Fruit fly (Drosophila melanogaster): ENCODE results near the gene nocte.

nocte gene

dm6 chrX:10463056-10463710, 11.3 kb downstream of the nocte start (continued):
- TF ChIP-seq CG4282 (GFP tag; optimal IDR thresholded peaks at IDR 0.05), result no peak
- TF ChIP-seq Sry-δ (GFP tag; optimal IDR thresholded peaks at IDR 0.05), result peak; percentile 64
- peak; percentile 55 for TF ChIP-seq CG12659 (GFP tag; optimal IDR thresholded peaks at IDR 0.05)
- TF ChIP-seq pzg (GFP tag; optimal IDR thresholded peaks at IDR 0.05), result peak; percentile 82
- TF ChIP-seq CG9876 (GFP tag; optimal IDR thresholded peaks at IDR 0.05), result no peak
- TF ChIP-seq Doc2 (GFP tag; IDR thresholded peaks at IDR 0.05), result no peak
- TF ChIP-seq CG12391 (tag; optimal IDR thresholded peaks at IDR 0.05), result no peak
- TF ChIP-seq Deaf1 (tag; optimal IDR thresholded peaks at IDR 0.05), result no peak
- TF ChIP-seq crol (GFP tag; IDR thresholded peaks at IDR 0.05), result no peak
- no peak for TF ChIP-seq fd96Cb (tag; optimal IDR thresholded peaks at IDR 0.05)
- no peak for TF ChIP-seq cas (GFP tag; IDR thresholded peaks at IDR 0.05)
- no peak for TF ChIP-seq Fer2 (tag; optimal IDR thresholded peaks at IDR 0.05)
- TF ChIP-seq CG9932 (GFP tag; IDR thresholded peaks at IDR 0.05), result 0 out of 2 replicates have a peak, but pooled peaks have one; percentile 6
- TF ChIP-seq CG7839 (tag; optimal IDR thresholded peaks at IDR 0.05), result no peak
- no peak for TF ChIP-seq pan (optimal IDR thresholded peaks at IDR 0.05)
- no peak for TF ChIP-seq pan (GFP tag; optimal IDR thresholded peaks at IDR 0.05 in 1 of 2, IDR thresholded peaks at IDR 0.05 in 1 of 2)
- TF ChIP-seq CG3995 (GFP tag; optimal IDR thresholded peaks at IDR 0.05), result no peak
- TF ChIP-seq amos (GFP tag; IDR thresholded peaks at IDR 0.05; ENCODE audit: partially characterized antibody), result peak; percentile 59
- TF ChIP-seq row (GFP tag; IDR thresholded peaks at IDR 0.05), result peak; percentile 33; the same call in 2 of the 3 replicates
- no peak for TF ChIP-seq tup (GFP tag; optimal IDR thresholded peaks at IDR 0.05)
- no peak for TF ChIP-seq dan (GFP tag; IDR thresholded peaks at IDR 0.05)
- TF ChIP-seq Bdp1 (GFP tag; optimal IDR thresholded peaks at IDR 0.05), result no peak
- TF ChIP-seq crp (GFP tag; optimal IDR thresholded peaks at IDR 0.05), result no peak
- TF ChIP-seq h (optimal IDR thresholded peaks at IDR 0.05), result no peak
- TF ChIP-seq kah (GFP tag; optimal IDR thresholded peaks at IDR 0.05), result no peak
- no peak for TF ChIP-seq Aef1 (GFP tag; IDR thresholded peaks at IDR 0.05)
- TF ChIP-seq ERR (GFP tag; optimal IDR thresholded peaks at IDR 0.05), result no peak
- TF ChIP-seq Rx (GFP tag; IDR thresholded peaks at IDR 0.05), result no peak
- no peak for TF ChIP-seq CG7928 (GFP tag; optimal IDR thresholded peaks at IDR 0.05)
- TF ChIP-seq CG13296 (GFP tag; optimal IDR thresholded peaks at IDR 0.05), result no peak
- TF ChIP-seq HLHmδ (GFP tag; optimal IDR thresholded peaks at IDR 0.05), result no peak
- TF ChIP-seq CG10366 (GFP tag; IDR thresholded peaks at IDR 0.05), result no peak
- TF ChIP-seq hb (GFP tag; IDR thresholded peaks at IDR 0.05; ENCODE audit: partially characterized antibody), result no peak
- no peak for TF ChIP-seq CG4617 (GFP tag; optimal IDR thresholded peaks at IDR 0.05; ENCODE audit: borderline replicate concordance)
- TF ChIP-seq CG30403 (GFP tag; optimal IDR thresholded peaks at IDR 0.05), result no peak
- TF ChIP-seq Nf-YA (GFP tag; IDR thresholded peaks at IDR 0.05), result no peak
- peak; percentile 26 for TF ChIP-seq CG14710 (tag; optimal IDR thresholded peaks at IDR 0.05)
- no peak for TF ChIP-seq fd3F (GFP tag; optimal IDR thresholded peaks at IDR 0.05)
- no peak for TF ChIP-seq Six4 (GFP tag; optimal IDR thresholded peaks at IDR 0.05)
- no peak for TF ChIP-seq wdn (GFP tag; IDR thresholded peaks at IDR 0.05)
- no peak for TF ChIP-seq ap (GFP tag; IDR thresholded peaks at IDR 0.05)
- 0 out of 2 replicates have a peak, but pooled peaks have one; percentile 29 for TF ChIP-seq Atf6 (GFP tag; IDR thresholded peaks at IDR 0.05)
- no peak for TF ChIP-seq Asciz (GFP tag; optimal IDR thresholded peaks at IDR 0.05)
- TF ChIP-seq CrebB (tag; optimal IDR thresholded peaks at IDR 0.05), result no peak
- TF ChIP-seq dmrt11E (tag; optimal IDR thresholded peaks at IDR 0.05), result no peak
- no peak for TF ChIP-seq CG31365 (tag; optimal IDR thresholded peaks at IDR 0.05)
- TF ChIP-seq CG11695 (GFP tag; IDR thresholded peaks at IDR 0.05), result no peak
- no peak for TF ChIP-seq B-H1 (GFP tag; IDR thresholded peaks at IDR 0.05)
- no peak for TF ChIP-seq CG1529 (GFP tag; optimal IDR thresholded peaks at IDR 0.05)
- no peak for TF ChIP-seq CG7556 (GFP tag; optimal IDR thresholded peaks at IDR 0.05)
- no peak for TF ChIP-seq tin (GFP tag; optimal IDR thresholded peaks at IDR 0.05)
